Worm (Caenorhabditis elegans) whole organism, late embryonic: ENCODE measurements around the gene T04C12.7.

Source experiments
- K02D7.2 ChIP-seq: sonication (generic microtip); optimal IDR thresholded peaks from 2 replicates; lab custom pipeline; 2017; ENCODE audit warnings: mild to moderate bottlenecking, missing genetic modification characterization, missing compliant biosample characterization
- ama-1 ChIP-seq: fragments of 150-350 bp; optimal IDR thresholded peaks from 2 replicates; lab custom pipeline; 2014
- hlh-30 ChIP-seq: sonication (generic microtip); optimal IDR thresholded peaks from 2 replicates; lab custom pipeline; 2017; ENCODE audit warnings: antibody characterized with exemption, missing genetic modification characterization, missing compliant biosample characterization; ENCODE audit not compliant: insufficient read depth
- nhr-11 ChIP-seq: fragments of 150-350 bp; optimal IDR thresholded peaks from 2 replicates; lab custom pipeline; 2014; ENCODE audit warnings: missing biosample characterization, missing genetic modification characterization
- rnt-1 ChIP-seq: sonication (generic microtip); optimal IDR thresholded peaks from 2 replicates; lab custom pipeline; 2016; ENCODE audit warnings: missing genetic modification characterization, missing compliant biosample characterization
- zip-5 ChIP-seq: sonication (generic microtip); optimal IDR thresholded peaks from 2 replicates; lab custom pipeline; 2016; ENCODE audit warnings: missing genetic modification characterization, missing compliant biosample characterization

ce11 chrV:11051921-11052320 is 2.0 kb upstream of the T04C12.7 start, which contains the start of gene T04C12.33:
- TF ChIP-seq hlh-30 (tag; lab: Kevin White, UChicago), result no peak
- no peak for TF ChIP-seq ama-1 (lab: Kevin White, UChicago)
- TF ChIP-seq K02D7.2 (tag; lab: Kevin White, UChicago), result no peak
- TF ChIP-seq rnt-1 (tag; lab: Kevin White, UChicago), result no peak
- no peak for TF ChIP-seq nhr-11 (tag; lab: Kevin White, UChicago)
- TF ChIP-seq zip-5 (tag; lab: Kevin White, UChicago), result no peak
